Worm (Caenorhabditis elegans) whole organism, young adult: ENCODE results near the gene swt-4.
A peak's percentile ranks its signal among the peaks of the same experiment; 100 is the strongest.

Experiments
- B0019.2 ChIP-seq: fragments of 200-800 bp; sonication (Bioruptor generic); conservative IDR thresholded peaks from 2 replicates; pipeline ENCODE4 v1.3.6; 2022; ENCODE audit warnings: missing genetic modification reagents, missing genetic modification characterization, missing compliant biosample characterization
- B0261.1 ChIP-seq: sonication (generic microtip); optimal IDR thresholded peaks from 2 replicates; lab custom pipeline; 2016; ENCODE audit warnings: mild to moderate bottlenecking, missing genetic modification characterization, moderate library complexity, missing compliant biosample characterization
- B0336.3 ChIP-seq: fragments of 200-800 bp; sonication (Bioruptor generic); IDR thresholded peaks from 2 replicates; pipeline ENCODE4 v1.3.6; 2022; ENCODE audit warnings: missing genetic modification characterization, missing compliant biosample characterization
- D2030.7 ChIP-seq: fragments of 200-800 bp; sonication (Bioruptor generic); IDR thresholded peaks from 2 replicates; pipeline ENCODE4 v1.3.6; 2022; ENCODE audit warnings: missing genetic modification reagents, missing genetic modification characterization, missing compliant biosample characterization
- F10E7.11 ChIP-seq: sonication (generic microtip); optimal IDR thresholded peaks from 2 replicates; lab custom pipeline; 2017; ENCODE audit warnings: mild to moderate bottlenecking, missing genetic modification characterization, moderate library complexity, missing compliant biosample characterization
- F33H1.4 ChIP-seq: fragments of 200-800 bp; sonication (Bioruptor generic); IDR thresholded peaks from 2 replicates; pipeline ENCODE4 v1.3.6; 2022; ENCODE audit warnings: missing genetic modification reagents, missing genetic modification characterization, missing compliant biosample characterization
- F49E8.2 ChIP-seq: sonication (generic microtip); optimal IDR thresholded peaks from 3 replicates; lab custom pipeline; 2017; ENCODE audit warnings: missing genetic modification characterization, mild to moderate bottlenecking, missing compliant biosample characterization, antibody characterized with exemption, moderate library complexity; ENCODE audit not compliant: insufficient read depth
- F57C9.4 ChIP-seq: sonication (generic microtip); optimal IDR thresholded peaks from 2 replicates; lab custom pipeline; 2017; ENCODE audit warnings: mild to moderate bottlenecking, missing genetic modification characterization, missing compliant biosample characterization
- K11D2.4 ChIP-seq: fragments of 200-800 bp; sonication (Bioruptor generic); IDR thresholded peaks from 2 replicates; pipeline ENCODE4 v1.3.6; 2022; ENCODE audit warnings: missing genetic modification reagents, missing genetic modification characterization, missing compliant biosample characterization
- K12H6.12 ChIP-seq: fragments of 200-800 bp; sonication (Bioruptor generic); optimal IDR thresholded peaks from 2 replicates; lab custom pipeline; 2018; ENCODE audit warnings: mild to moderate bottlenecking, missing genetic modification characterization, missing compliant biosample characterization
- T07F8.4 ChIP-seq: sonication (generic microtip); optimal IDR thresholded peaks from 2 replicates; lab custom pipeline; 2016; ENCODE audit warnings: mild to moderate bottlenecking, missing genetic modification characterization, moderate library complexity, missing compliant biosample characterization
- aptf-3 ChIP-seq: fragments of 200-800 bp; sonication (Bioruptor generic); IDR thresholded peaks from 2 replicates; pipeline ENCODE4 v1.3.6; 2022; ENCODE audit warnings: missing genetic modification characterization, missing compliant biosample characterization
- atf-7 ChIP-seq: sonication (generic microtip); optimal IDR thresholded peaks from 2 replicates; lab custom pipeline; 2017; ENCODE audit warnings: mild to moderate bottlenecking, missing genetic modification characterization, missing compliant biosample characterization
- athp-1 ChIP-seq: sonication (generic microtip); optimal IDR thresholded peaks from 2 replicates; lab custom pipeline; 2017; ENCODE audit warnings: mild to moderate bottlenecking, missing genetic modification characterization, missing compliant biosample characterization
- bed-1 ChIP-seq: fragments of 200-800 bp; sonication (Bioruptor generic); IDR thresholded peaks from 2 replicates; pipeline ENCODE4 v1.3.6; 2022; ENCODE audit warnings: missing genetic modification reagents, missing genetic modification characterization, missing compliant biosample characterization
- cebp-1 ChIP-seq, 2 experiments: fragments of 200-800 bp in 1 of 2; sonication (Bioruptor generic) in 1 of 2; sonication (generic microtip) in 1 of 2; IDR thresholded peaks in 1 of 2; optimal IDR thresholded peaks in 1 of 2; 2 replicates each; pipeline versions ENCODE4 v1.3.6 to Lab custom; 2017 to 2022; ENCODE audit warnings: missing compliant biosample characterization in 2 of 2, missing genetic modification characterization in 2 of 2, mild to moderate bottlenecking in 1 of 2, missing genetic modification reagents in 1 of 2, moderate library complexity in 1 of 2
- cebp-2 ChIP-seq: fragments of 200-800 bp; sonication (Bioruptor generic); IDR thresholded peaks from 2 replicates; pipeline ENCODE4 v1.3.6; 2022; ENCODE audit warnings: missing genetic modification characterization, missing compliant biosample characterization
- ceh-40 ChIP-seq: fragments of 200-800 bp; sonication (Bioruptor generic); IDR thresholded peaks from 2 replicates; pipeline ENCODE4 v1.3.6; 2022; ENCODE audit warnings: missing genetic modification characterization, missing compliant biosample characterization
- die-1 ChIP-seq: sonication (generic microtip); optimal IDR thresholded peaks from 2 replicates; lab custom pipeline; 2016; ENCODE audit warnings: missing genotype, mild to moderate bottlenecking, missing genetic modification characterization, missing compliant biosample characterization
- dpff-1 ChIP-seq: sonication (generic microtip); optimal IDR thresholded peaks from 2 replicates; lab custom pipeline; 2017; ENCODE audit warnings: mild to moderate bottlenecking, missing genetic modification characterization, missing compliant biosample characterization
- efl-1 ChIP-seq: fragments of 150-350 bp; optimal IDR thresholded peaks from 2 replicates; lab custom pipeline; 2014; ENCODE audit warnings: missing biosample characterization, missing genetic modification reagents, missing genetic modification characterization
- egl-44 ChIP-seq: fragments of 200-800 bp; sonication (Bioruptor generic); IDR thresholded peaks from 2 replicates; pipeline ENCODE4 v1.3.6; 2022; ENCODE audit warnings: missing genetic modification reagents, missing genetic modification characterization, missing compliant biosample characterization
- ets-4 ChIP-seq: fragments of 200-800 bp; sonication (Bioruptor generic); optimal IDR thresholded peaks from 2 replicates; lab custom pipeline; 2018; ENCODE audit warnings: mild to moderate bottlenecking, missing genetic modification characterization, missing compliant biosample characterization
- hlh-12 ChIP-seq: sonication (generic microtip); optimal IDR thresholded peaks from 2 replicates; lab custom pipeline; 2016; ENCODE audit warnings: missing genetic modification characterization, missing compliant biosample characterization
- hsf-1 ChIP-seq: fragments of 200-800 bp; sonication (Bioruptor generic); IDR thresholded peaks from 2 replicates; pipeline ENCODE4 v1.3.6; 2022; ENCODE audit warnings: missing genetic modification reagents, missing genetic modification characterization, missing compliant biosample characterization
- lag-1 ChIP-seq: fragments of 200-800 bp; sonication (Bioruptor generic); IDR thresholded peaks from 2 replicates; pipeline ENCODE4 v1.3.6; 2022; ENCODE audit warnings: missing genetic modification reagents, missing genetic modification characterization, missing compliant biosample characterization
- let-526 ChIP-seq: fragments of 200-800 bp; sonication (Bioruptor generic); IDR thresholded peaks from 2 replicates; pipeline ENCODE4 v1.3.6; 2022; ENCODE audit warnings: missing genetic modification reagents, missing genetic modification characterization, missing compliant biosample characterization
- lin-26 ChIP-seq: fragments of 200-800 bp; sonication (Bioruptor generic); IDR thresholded peaks from 2 replicates; pipeline ENCODE4 v1.3.6; 2022; ENCODE audit warnings: missing genetic modification reagents, missing genetic modification characterization, missing compliant biosample characterization
- lin-40 ChIP-seq: sonication (generic microtip); optimal IDR thresholded peaks from 2 replicates; lab custom pipeline; 2016; ENCODE audit warnings: missing genetic modification characterization, mild to moderate bottlenecking, missing compliant biosample characterization, missing genotype, missing genetic modification reagents
- lin-54 ChIP-seq: fragments of 200-800 bp; sonication (Bioruptor generic); optimal IDR thresholded peaks from 2 replicates; lab custom pipeline; 2018; ENCODE audit warnings: mild to moderate bottlenecking, missing genetic modification characterization, missing compliant biosample characterization
- lsy-27 ChIP-seq: sonication (generic microtip); optimal IDR thresholded peaks from 2 replicates; lab custom pipeline; 2017; ENCODE audit warnings: missing genetic modification characterization, mild to moderate bottlenecking, missing compliant biosample characterization, antibody characterized with exemption, missing genotype, borderline replicate concordance; ENCODE audit not compliant: insufficient read depth
- madf-3 ChIP-seq: fragments of 200-800 bp; sonication (Bioruptor generic); IDR thresholded peaks from 2 replicates; pipeline ENCODE4 v1.3.6; 2022; ENCODE audit warnings: missing genetic modification reagents, missing genetic modification characterization, missing compliant biosample characterization
- nfyb-1 ChIP-seq: fragments of 200-800 bp; sonication (Bioruptor generic); IDR thresholded peaks from 2 replicates; pipeline ENCODE4 v1.3.6; 2022; ENCODE audit warnings: missing genetic modification reagents, missing genetic modification characterization, missing compliant biosample characterization
- nhr-120 ChIP-seq: fragments of 200-800 bp; sonication (Bioruptor generic); IDR thresholded peaks from 2 replicates; pipeline ENCODE4 v1.3.6; 2022; ENCODE audit warnings: missing genetic modification characterization, missing compliant biosample characterization
- nhr-80 ChIP-seq: sonication (generic microtip); optimal IDR thresholded peaks from 2 replicates; lab custom pipeline; 2016; ENCODE audit warnings: missing genetic modification characterization, missing compliant biosample characterization
- rec-8 ChIP-seq, 2 experiments: sonication (generic microtip); optimal IDR thresholded peaks; 2 replicates each; lab custom pipeline; 2016; ENCODE audit warnings: mild to moderate bottlenecking in 2 of 2, missing genetic modification characterization in 2 of 2, missing genetic modification reagents in 2 of 2, missing genotype in 2 of 2, missing biosample characterization in 1 of 2, missing compliant biosample characterization in 1 of 2, moderate library complexity in 1 of 2
- repo-1 ChIP-seq: sonication (generic microtip); optimal IDR thresholded peaks from 2 replicates; lab custom pipeline; 2017; ENCODE audit warnings: mild to moderate bottlenecking, missing genetic modification characterization, missing compliant biosample characterization
- rpc-1 ChIP-seq, 2 experiments: fragments of 150-350 bp in 1 of 2; sonication (generic microtip) in 1 of 2; optimal IDR thresholded peaks; 2 replicates each; lab custom pipeline; 2014 to 2018; ENCODE audit warnings: missing biosample characterization in 1 of 2, missing genetic modification characterization in 1 of 2, missing genetic modification reagents in 1 of 2, missing genotype in 1 of 2
- snpc-1.1 ChIP-seq: sonication (generic microtip); optimal IDR thresholded peaks from 2 replicates; lab custom pipeline; 2017; ENCODE audit warnings: missing genetic modification characterization, mild to moderate bottlenecking, missing compliant biosample characterization, antibody characterized with exemption, moderate library complexity, missing genotype, missing genetic modification reagents; ENCODE audit not compliant: insufficient read depth
- sptf-2 ChIP-seq: fragments of 200-800 bp; sonication (Bioruptor generic); optimal IDR thresholded peaks from 2 replicates; lab custom pipeline; 2018; ENCODE audit warnings: mild to moderate bottlenecking, missing genetic modification characterization, missing compliant biosample characterization
- tbp1 ChIP-seq: fragments of 200-800 bp; sonication (Bioruptor generic); optimal IDR thresholded peaks from 2 replicates; lab custom pipeline; 2018; ENCODE audit warnings: mild to moderate bottlenecking, missing genetic modification characterization, missing compliant biosample characterization
- tlf-1 ChIP-seq: fragments of 200-800 bp; sonication (Bioruptor generic); optimal IDR thresholded peaks from 2 replicates; lab custom pipeline; 2018; ENCODE audit warnings: mild to moderate bottlenecking, missing genetic modification characterization, missing compliant biosample characterization
- unc-130 ChIP-seq: sonication (generic microtip); optimal IDR thresholded peaks from 2 replicates; lab custom pipeline; 2016; ENCODE audit warnings: missing genetic modification reagents, missing genetic modification characterization, missing compliant biosample characterization
- xnd-1 ChIP-seq: sonication (generic microtip); optimal IDR thresholded peaks from 2 replicates; lab custom pipeline; 2016; ENCODE audit warnings: missing genotype, missing genetic modification reagents, missing genetic modification characterization, missing compliant biosample characterization
- ztf-22 ChIP-seq: fragments of 200-800 bp; sonication (Bioruptor generic); optimal IDR thresholded peaks from 2 replicates; lab custom pipeline; 2018; ENCODE audit warnings: mild to moderate bottlenecking, missing genetic modification characterization, moderate library complexity, missing compliant biosample characterization
- ztf-26 ChIP-seq: sonication (generic microtip); optimal IDR thresholded peaks from 2 replicates; lab custom pipeline; 2017; ENCODE audit warnings: missing genetic modification characterization, missing compliant biosample characterization
- ztf-3 ChIP-seq: fragments of 200-800 bp; sonication (Bioruptor generic); optimal IDR thresholded peaks from 2 replicates; lab custom pipeline; 2018; ENCODE audit warnings: mild to moderate bottlenecking, missing genetic modification characterization, missing compliant biosample characterization
- ztf-6 ChIP-seq: fragments of 200-800 bp; sonication (Bioruptor generic); IDR thresholded peaks from 2 replicates; pipeline ENCODE4 v1.3.6; 2022; ENCODE audit warnings: missing genetic modification reagents, missing genetic modification characterization, missing compliant biosample characterization

Gene swt-4

ce11 chrIII:10621208-10621607 lies 7.7 kb downstream of the swt-4 start, which contains the start of the genes lron-10 and hpr-9:
TSS of gene lron-10 (minus strand) at chrIII:10621369.
TSS of gene hpr-9 (plus strand) at chrIII:10621551.
- TF ChIP-seq efl-1 (GFP tag; lab: Kevin White, UChicago) (no peak), K12H6.12 (tag; lab: Kevin White, UChicago) (peak; percentile 71), T07F8.4 (tag; lab: Kevin White, UChicago) (no peak), tbp1 (GFP tag; lab: Kevin White, UChicago) (peak; percentile 54), lin-26 (GFP tag; lab: Robert Waterston, UW) (peak; percentile 53; the same call in 1 of the 2 replicates), madf-3 (GFP tag; lab: Robert Waterston, UW) (0 out of 2 replicates have a peak, but pooled peaks have one; percentile 61), nhr-80 (tag; lab: Kevin White, UChicago) (peak; percentile 11), F10E7.11 (tag; lab: Kevin White, UChicago) (no peak), let-526 (GFP tag; lab: Robert Waterston, UW) (peak; percentile 48; the same call in 1 of the 2 replicates), egl-44 (GFP tag; lab: Robert Waterston, UW) (no peak), lin-54 (GFP tag; lab: Kevin White, UChicago) (peak; percentile 73), aptf-3 (GFP tag; lab: Robert Waterston, UW) (no peak), snpc-1.1 (tag; lab: Kevin White, UChicago) (no peak), atf-7 (tag; lab: Kevin White, UChicago) (peak; percentile 3), xnd-1 (tag; lab: Kevin White, UChicago) (peak; percentile 25), F49E8.2 (tag; lab: Kevin White, UChicago) (no peak), B0019.2 (peak; percentile 66; the same call in 1 of the 2 replicates), athp-1 (tag; lab: Kevin White, UChicago) (peak; percentile 80), D2030.7 (GFP tag; lab: Robert Waterston, UW) (peak; percentile 65), cebp-1 (GFP tag; IDR thresholded peaks at IDR 0.05; lab: Robert Waterston, UW) (no peak), cebp-1 (tag; optimal IDR thresholded peaks at IDR 0.05; lab: Kevin White, UChicago) (peak; percentile 63), ztf-26 (tag; lab: Kevin White, UChicago) (peak; percentile 74), B0261.1 (peak; percentile 12), hlh-12 (tag; lab: Kevin White, UChicago) (no peak), hsf-1 (GFP tag; lab: Robert Waterston, UW) (no peak), rpc-1 (optimal IDR thresholded peaks at IDR 0.05; lab: Kevin White, UChicago) (no peak), rpc-1 (tag; optimal IDR thresholded peaks at IDR 0.05; lab: Kevin White, UChicago) (no peak), lsy-27 (no peak), bed-1 (GFP tag; lab: Robert Waterston, UW) (peak; percentile 86; the same call in 1 of the 2 replicates), rec-8 (tag; optimal IDR thresholded peaks at IDR 0.05; lab: Kevin White, UChicago) (peak; percentile 42 to 78), B0336.3 (GFP tag; lab: Robert Waterston, UW) (peak; percentile 72), dpff-1 (tag; lab: Kevin White, UChicago) (no peak), lag-1 (GFP tag; lab: Robert Waterston, UW) (no peak), ztf-6 (GFP tag; lab: Robert Waterston, UW) (0 out of 2 replicates have a peak, but pooled peaks have one; percentile 27), tlf-1 (GFP tag; lab: Kevin White, UChicago) (peak; percentile 50), sptf-2 (GFP tag; lab: Kevin White, UChicago) (no peak), nhr-120 (GFP tag; lab: Robert Waterston, UW) (no peak), unc-130 (peak; percentile 78), ets-4 (GFP tag; lab: Kevin White, UChicago) (no peak), repo-1 (tag; lab: Kevin White, UChicago) (peak; percentile 23), F57C9.4 (tag; lab: Kevin White, UChicago) (no peak), lin-40 (tag; lab: Kevin White, UChicago) (peak; percentile 86), F33H1.4 (GFP tag; lab: Robert Waterston, UW) (peak; percentile 67), ceh-40 (GFP tag; lab: Robert Waterston, UW) (no peak), cebp-2 (GFP tag; lab: Robert Waterston, UW) (no peak), ztf-22 (peak; percentile 42), ztf-3 (GFP tag; lab: Kevin White, UChicago) (no peak), die-1 (tag; lab: Kevin White, UChicago) (peak; percentile 1), nfyb-1 (GFP tag; lab: Robert Waterston, UW) (peak; percentile 58), K11D2.4 (GFP tag; lab: Robert Waterston, UW) (peak; percentile 84)
